Fruit fly (Drosophila melanogaster): ENCODE data around the gene Hsc70-4.
A peak's percentile ranks its signal among the peaks of the same experiment; 100 is the strongest.

The Hsc70-4 gene

DNA sequence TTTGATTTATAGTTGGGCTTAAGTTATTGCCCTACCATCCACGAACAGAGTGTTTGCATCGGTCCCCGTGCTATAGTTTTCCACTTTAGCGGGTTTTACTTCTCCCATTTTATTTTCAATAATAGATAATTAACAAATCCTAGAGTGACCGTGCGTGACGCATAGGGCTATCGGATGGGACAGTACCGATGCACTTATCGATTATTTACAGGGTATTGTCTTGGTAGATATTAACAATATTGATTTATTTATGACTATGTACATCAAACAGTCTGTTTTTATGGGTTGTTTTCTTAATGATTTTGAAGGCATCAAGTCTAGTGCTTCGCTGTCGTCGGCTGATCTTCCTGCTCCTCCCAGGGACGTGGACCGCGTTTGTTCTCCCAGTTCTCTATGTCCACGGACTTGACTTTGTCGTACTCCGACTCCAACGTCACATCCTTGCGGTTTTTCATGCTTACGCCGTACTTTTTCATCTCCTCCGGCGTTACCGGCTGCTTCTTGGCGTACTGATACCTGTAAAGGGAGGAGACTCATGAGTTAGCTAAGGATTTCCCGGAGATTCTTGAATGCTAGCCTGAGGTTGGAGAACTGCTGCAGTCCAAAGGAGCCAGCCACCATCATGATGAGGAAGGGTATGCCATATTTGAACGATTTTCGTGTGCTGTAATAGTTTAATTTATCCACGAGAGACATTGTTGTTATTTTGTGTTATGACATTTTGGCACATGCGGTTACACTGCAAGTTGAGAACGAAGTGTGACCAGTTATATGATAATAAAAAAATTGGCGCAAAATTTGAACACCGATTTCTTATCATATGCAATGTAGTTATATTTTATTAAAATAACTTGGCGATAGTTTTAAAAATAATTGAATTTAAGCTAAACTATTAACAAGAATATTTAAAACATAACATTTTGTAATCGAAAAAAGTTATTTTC is 35.7 kb downstream of the Hsc70-4 start, which contains the start of the genes MRG15 and Tm1 (continued):
- TF ChIP-seq CG2116 (GFP tag; optimal IDR thresholded peaks at IDR 0.05) (peak; percentile 67), H15 (GFP tag; IDR thresholded peaks at IDR 0.05) (no peak), ftz-f1 (GFP tag; optimal IDR thresholded peaks at IDR 0.05) (peak; percentile 14), zen2 (GFP tag; IDR thresholded peaks at IDR 0.05; ENCODE audit: partially characterized antibody) (peak; percentile 63; the same call in 1 of the 3 replicates), CG7786 (GFP tag; optimal IDR thresholded peaks at IDR 0.05) (no peak), CG4854 (GFP tag; optimal IDR thresholded peaks at IDR 0.05) (no peak), MESR4 (GFP tag; optimal IDR thresholded peaks at IDR 0.05) (peak; percentile 49), slp2 (GFP tag; optimal IDR thresholded peaks at IDR 0.05) (peak; percentile 14), CG11398 (GFP tag; optimal IDR thresholded peaks at IDR 0.05) (no peak), D (optimal IDR thresholded peaks at IDR 0.05) (no peak), D (GFP tag; optimal IDR thresholded peaks at IDR 0.05) (no peak), row (GFP tag; IDR thresholded peaks at IDR 0.05) (peak; percentile 39; the same call in 2 of the 3 replicates), nmo (GFP tag; optimal IDR thresholded peaks at IDR 0.05) (peak; percentile 9), E2f1 (GFP tag; IDR thresholded peaks at IDR 0.05) (no peak), CG33557 (GFP tag; optimal IDR thresholded peaks at IDR 0.05) (no peak), hbn (GFP tag; IDR thresholded peaks at IDR 0.05; ENCODE audit: partially characterized antibody) (peak; percentile 59; the same call in 1 of the 2 replicates), CG17568 (GFP tag; optimal IDR thresholded peaks at IDR 0.05) (no peak), CG18599 (GFP tag; optimal IDR thresholded peaks at IDR 0.05) (no peak), Pdp1 (GFP tag; optimal IDR thresholded peaks at IDR 0.05) (peak in 1 of 2 experiments; percentile 95), stwl (tag; optimal IDR thresholded peaks at IDR 0.05) (peak; percentile 19), CG17361 (GFP tag; IDR thresholded peaks at IDR 0.05) (0 out of 3 replicates have a peak, but pooled peaks have one; percentile 10), CG10543 (GFP tag; optimal IDR thresholded peaks at IDR 0.05) (no peak), Dll (GFP tag; IDR thresholded peaks at IDR 0.05; ENCODE audit: partially characterized antibody) (peak; percentile 71), vnd (GFP tag; IDR thresholded peaks at IDR 0.05; ENCODE audit: partially characterized antibody) (peak; percentile 57; the same call in 1 of the 3 replicates), CG18476 (GFP tag; optimal IDR thresholded peaks at IDR 0.05) (no peak), Abd-B (GFP tag; optimal IDR thresholded peaks at IDR 0.05) (peak; percentile 28), CG13775 (GFP tag; optimal IDR thresholded peaks at IDR 0.05) (peak; percentile 23), CG4404 (GFP tag; IDR thresholded peaks at IDR 0.05) (no peak), CG1024 (GFP tag; IDR thresholded peaks at IDR 0.05) (no peak), CG2129 (GFP tag; IDR thresholded peaks at IDR 0.05; ENCODE audit: partially characterized antibody) (0 out of 2 replicates have a peak, but pooled peaks have one; percentile 19), BtbVII (GFP tag; optimal IDR thresholded peaks at IDR 0.05) (no peak), Hand (GFP tag; optimal IDR thresholded peaks at IDR 0.05) (no peak), CG8924 (tag; optimal IDR thresholded peaks at IDR 0.05) (peak; percentile 5), pzg (GFP tag; optimal IDR thresholded peaks at IDR 0.05) (peak; percentile 55), E2f2 (GFP tag; IDR thresholded peaks at IDR 0.05) (peak; percentile 91), bbx (GFP tag; IDR thresholded peaks at IDR 0.05; ENCODE audit: partially characterized antibody) (peak; percentile 80), gfzf (GFP tag; optimal IDR thresholded peaks at IDR 0.05) (peak; percentile 74), HLH54F (GFP tag; optimal IDR thresholded peaks at IDR 0.05) (peak; percentile 1), CG15514 (GFP tag; optimal IDR thresholded peaks at IDR 0.05) (peak; percentile 38), CG11093 (GFP tag; IDR thresholded peaks at IDR 0.05) (no peak), MTF-1 (GFP tag; optimal IDR thresholded peaks at IDR 0.05; ENCODE audit: borderline replicate concordance) (no peak), NC2β (GFP tag; optimal IDR thresholded peaks at IDR 0.05) (no peak), CG4730 (GFP tag; IDR thresholded peaks at IDR 0.05) (no peak), her (GFP tag; optimal IDR thresholded peaks at IDR 0.05) (no peak), sisA (GFP tag; IDR thresholded peaks at IDR 0.05) (no peak), Dad (GFP tag; optimal IDR thresholded peaks at IDR 0.05) (peak; percentile 16), chinmo (GFP tag; IDR thresholded peaks at IDR 0.05; ENCODE audit: partially characterized antibody) (peak; percentile 65; the same call in 1 of the 4 replicates)
